Fruit fly (Drosophila melanogaster) whole organism, prepupa: Measurements from ENCODE around the gene mus101.

Source experiments
- Blimp-1 ChIP-seq: fragments of 200-800 bp; sonication (Bioruptor generic); optimal IDR thresholded peaks from 3 replicates; lab custom pipeline; 2017; ENCODE audit warnings: missing biosample characterization, missing genetic modification characterization, mild to moderate bottlenecking, moderate library complexity, missing genetic modification reagents
- CG10631 ChIP-seq: fragments of 200-800 bp; sonication (Bioruptor generic); optimal IDR thresholded peaks from 2 replicates; lab custom pipeline; 2016; ENCODE audit warnings: missing biosample characterization, missing genetic modification characterization
- CG10669 ChIP-seq: fragments of 200-800 bp; sonication (Bioruptor generic); optimal IDR thresholded peaks from 3 replicates; lab custom pipeline; 2018; ENCODE audit warnings: missing biosample characterization, mild to moderate bottlenecking, missing genetic modification characterization, moderate library complexity
- CG11294 ChIP-seq: fragments of 200-800 bp; sonication (Bioruptor generic); IDR thresholded peaks from 2 replicates; pipeline ENCODE4 v1.3.6; 2022; ENCODE audit warnings: missing biosample characterization, missing genetic modification characterization
- CG11762 ChIP-seq: fragments of 200-800 bp; sonication (Bioruptor generic); optimal IDR thresholded peaks from 3 replicates; lab custom pipeline; 2016; ENCODE audit warnings: missing biosample characterization, missing genetic modification characterization; ENCODE audit not compliant: insufficient read depth
- CG11902 ChIP-seq: fragments of 200-800 bp; sonication (Bioruptor generic); optimal IDR thresholded peaks from 3 replicates; lab custom pipeline; 2016; ENCODE audit warnings: missing biosample characterization, missing genetic modification characterization
- CG15336 ChIP-seq: fragments of 200-800 bp; sonication (Bioruptor generic); IDR thresholded peaks from 2 replicates; pipeline ENCODE4 v1.3.6; 2022; ENCODE audit warnings: missing biosample characterization, missing genetic modification characterization
- CG1621 ChIP-seq: fragments of 200-800 bp; sonication (Bioruptor generic); optimal IDR thresholded peaks from 3 replicates; lab custom pipeline; 2018; ENCODE audit warnings: missing biosample characterization, mild to moderate bottlenecking, missing genetic modification characterization
- CG16779 ChIP-seq: fragments of 200-800 bp; sonication (Bioruptor generic); optimal IDR thresholded peaks from 3 replicates; lab custom pipeline; 2017; ENCODE audit warnings: missing biosample characterization, mild to moderate bottlenecking, missing genetic modification characterization
- CG3032 ChIP-seq: fragments of 200-800 bp; optimal IDR thresholded peaks from 2 replicates; lab custom pipeline; 2019; ENCODE audit warnings: missing biosample characterization, mild to moderate bottlenecking, missing genetic modification characterization, moderate library complexity
- CG31627 ChIP-seq: fragments of 200-800 bp; sonication (Bioruptor generic); optimal IDR thresholded peaks from 3 replicates; lab custom pipeline; 2016; ENCODE audit warnings: missing biosample characterization, missing genetic modification characterization
- CG32006 ChIP-seq: fragments of 200-800 bp; sonication (Bioruptor generic); optimal IDR thresholded peaks from 3 replicates; lab custom pipeline; 2017; ENCODE audit warnings: missing biosample characterization, mild to moderate bottlenecking, missing genetic modification characterization
- CG34406 ChIP-seq: fragments of 200-800 bp; sonication (Bioruptor generic); optimal IDR thresholded peaks from 3 replicates; lab custom pipeline; 2016; ENCODE audit warnings: missing biosample characterization, missing genetic modification characterization
- CG3919 ChIP-seq: fragments of 200-800 bp; sonication (Bioruptor generic); optimal IDR thresholded peaks from 3 replicates; lab custom pipeline; 2016; ENCODE audit warnings: missing biosample characterization, missing genetic modification characterization
- CG4318 ChIP-seq: fragments of 200-800 bp; sonication (Bioruptor generic); optimal IDR thresholded peaks from 3 replicates; lab custom pipeline; 2017; ENCODE audit warnings: missing biosample characterization, mild to moderate bottlenecking, missing genetic modification characterization
- CG6163 ChIP-seq: fragments of 200-800 bp; sonication (Bioruptor generic); IDR thresholded peaks from 3 replicates; pipeline ENCODE4 v1.3.6; 2022; ENCODE audit warnings: missing biosample characterization, missing genetic modification characterization
- CG6276 ChIP-seq: fragments of 200-800 bp; sonication (Bioruptor generic); optimal IDR thresholded peaks from 2 replicates; lab custom pipeline; 2017; ENCODE audit warnings: missing biosample characterization, mild to moderate bottlenecking, missing genetic modification characterization
- CG6792 ChIP-seq: fragments of 200-800 bp; sonication (Bioruptor generic); optimal IDR thresholded peaks from 3 replicates; lab custom pipeline; 2016; ENCODE audit warnings: missing biosample characterization, missing genetic modification characterization
- CG6808 ChIP-seq: fragments of 200-800 bp; sonication (Bioruptor generic); optimal IDR thresholded peaks from 3 replicates; lab custom pipeline; 2017; ENCODE audit warnings: missing biosample characterization, missing genetic modification characterization, mild to moderate bottlenecking, moderate library complexity, missing genetic modification reagents
- CG6854 ChIP-seq: fragments of 200-800 bp; sonication (Bioruptor generic); optimal IDR thresholded peaks from 2 replicates; lab custom pipeline; 2017; ENCODE audit warnings: missing biosample characterization, mild to moderate bottlenecking, missing genetic modification characterization
- CG8119 ChIP-seq: fragments of 200-800 bp; sonication (Bioruptor generic); IDR thresholded peaks from 3 replicates; pipeline ENCODE4 v1.3.6; 2022; ENCODE audit warnings: missing biosample characterization, missing genetic modification characterization
- CG8632 ChIP-seq: fragments of 200-800 bp; sonication (Bioruptor generic); optimal IDR thresholded peaks from 3 replicates; lab custom pipeline; 2016; ENCODE audit warnings: missing biosample characterization, missing genetic modification characterization
- CG9139 ChIP-seq: fragments of 200-800 bp; sonication (Bioruptor generic); optimal IDR thresholded peaks from 3 replicates; lab custom pipeline; 2017; ENCODE audit warnings: missing biosample characterization, mild to moderate bottlenecking, missing genetic modification characterization
- Eip75B ChIP-seq: fragments of 200-800 bp; sonication (Bioruptor generic); optimal IDR thresholded peaks from 3 replicates; lab custom pipeline; 2016; ENCODE audit warnings: missing biosample characterization, missing genetic modification characterization
- Eip78C ChIP-seq: fragments of 200-800 bp; sonication (Bioruptor generic); peaks from one replicate; lab custom pipeline; 2016; ENCODE audit warnings: missing biosample characterization, missing genetic modification characterization
- Eip93F ChIP-seq: fragments of 200-800 bp; sonication (Bioruptor generic); optimal IDR thresholded peaks from 2 replicates; lab custom pipeline; 2016; ENCODE audit warnings: missing biosample characterization, mild to moderate bottlenecking, missing genetic modification characterization
- Ets21C ChIP-seq: fragments of 200-800 bp; sonication (Bioruptor generic); optimal IDR thresholded peaks from 3 replicates; lab custom pipeline; 2016; ENCODE audit warnings: missing biosample characterization, missing genetic modification characterization
- Ets96B ChIP-seq: fragments of 200-800 bp; optimal IDR thresholded peaks from 2 replicates; lab custom pipeline; 2019; ENCODE audit warnings: missing biosample characterization, mild to moderate bottlenecking, missing genetic modification characterization, moderate library complexity
- Hr38 ChIP-seq: sonication (Bioruptor generic); optimal IDR thresholded peaks from 2 replicates; lab custom pipeline; 2016; ENCODE audit warnings: missing biosample characterization, missing genetic modification characterization
- Hr39 ChIP-seq: fragments of 200-800 bp; sonication (Bioruptor generic); optimal IDR thresholded peaks from 2 replicates; lab custom pipeline; 2016; ENCODE audit warnings: missing biosample characterization, missing genetic modification characterization
- Hr4 ChIP-seq: fragments of 200-800 bp; sonication (Bioruptor generic); optimal IDR thresholded peaks from 3 replicates; lab custom pipeline; 2016; ENCODE audit warnings: missing biosample characterization, missing genetic modification characterization
- Lpt ChIP-seq: fragments of 200-800 bp; sonication (Bioruptor generic); optimal IDR thresholded peaks from 3 replicates; lab custom pipeline; 2016; ENCODE audit warnings: missing biosample characterization, missing genetic modification characterization
- Met ChIP-seq: fragments of 200-800 bp; sonication (Bioruptor generic); optimal IDR thresholded peaks from 3 replicates; lab custom pipeline; 2016; ENCODE audit warnings: missing biosample characterization, missing genetic modification characterization
- OdsH ChIP-seq: fragments of 200-800 bp; sonication (Bioruptor generic); optimal IDR thresholded peaks from 3 replicates; lab custom pipeline; 2016; ENCODE audit warnings: missing biosample characterization, missing genetic modification characterization
- Smox ChIP-seq: fragments of 200-800 bp; sonication (Bioruptor generic); optimal IDR thresholded peaks from 3 replicates; lab custom pipeline; 2016; ENCODE audit warnings: missing biosample characterization, missing genetic modification characterization
- Sox14 ChIP-seq: fragments of 200-800 bp; sonication (Bioruptor generic); optimal IDR thresholded peaks from 3 replicates; lab custom pipeline; 2016; ENCODE audit warnings: missing biosample characterization, missing genetic modification characterization
- acj6 ChIP-seq: fragments of 200-800 bp; sonication (Bioruptor generic); optimal IDR thresholded peaks from 3 replicates; lab custom pipeline; 2016; ENCODE audit warnings: missing biosample characterization, missing genetic modification characterization
- cyc ChIP-seq: fragments of 200-800 bp; sonication (Bioruptor generic); optimal IDR thresholded peaks from 3 replicates; lab custom pipeline; 2016; ENCODE audit warnings: missing biosample characterization, missing genetic modification characterization
- dac ChIP-seq: fragments of 200-800 bp; sonication (Bioruptor generic); optimal IDR thresholded peaks from 2 replicates; lab custom pipeline; 2017; ENCODE audit warnings: missing biosample characterization, mild to moderate bottlenecking, missing genetic modification characterization
- dsx ChIP-seq: fragments of 200-800 bp; optimal IDR thresholded peaks from 3 replicates; lab custom pipeline; 2019; ENCODE audit warnings: missing biosample characterization, mild to moderate bottlenecking, missing genetic modification characterization, moderate library complexity; ENCODE audit not compliant: poor library complexity, severe bottlenecking
- eg ChIP-seq: fragments of 200-800 bp; sonication (Bioruptor generic); IDR thresholded peaks from 3 replicates; pipeline ENCODE4 v1.3.6; 2022; ENCODE audit warnings: missing biosample characterization, missing genetic modification characterization
- esn ChIP-seq: fragments of 200-800 bp; sonication (Bioruptor generic); optimal IDR thresholded peaks from 2 replicates; lab custom pipeline; 2016; ENCODE audit warnings: missing biosample characterization, mild to moderate bottlenecking, missing genetic modification characterization, moderate library complexity
- fd59A ChIP-seq: fragments of 200-800 bp; sonication (Bioruptor generic); optimal IDR thresholded peaks from 2 replicates; lab custom pipeline; 2017; ENCODE audit warnings: missing biosample characterization, mild to moderate bottlenecking, missing genetic modification characterization, missing genetic modification reagents
- fd85E ChIP-seq: fragments of 200-800 bp; sonication (Bioruptor generic); optimal IDR thresholded peaks from 3 replicates; lab custom pipeline; 2016; ENCODE audit warnings: missing biosample characterization, missing genetic modification characterization
- fkh ChIP-seq: fragments of 200-800 bp; sonication (Bioruptor generic); optimal IDR thresholded peaks from 3 replicates; lab custom pipeline; 2017; ENCODE audit warnings: missing biosample characterization, mild to moderate bottlenecking, missing genetic modification characterization, moderate library complexity
- lz ChIP-seq: fragments of 200-800 bp; sonication (Bioruptor generic); optimal IDR thresholded peaks from 3 replicates; lab custom pipeline; 2016; ENCODE audit warnings: missing biosample characterization, missing genetic modification characterization
- net ChIP-seq: fragments of 200-800 bp; sonication (Bioruptor generic); optimal IDR thresholded peaks from 3 replicates; lab custom pipeline; 2016; ENCODE audit warnings: missing biosample characterization, missing genetic modification characterization
- spab ChIP-seq: fragments of 200-800 bp; sonication (Bioruptor generic); optimal IDR thresholded peaks from 2 replicates; lab custom pipeline; 2017; ENCODE audit warnings: missing biosample characterization, mild to moderate bottlenecking, missing genetic modification characterization, missing genetic modification reagents
- ss ChIP-seq, 2 experiments: fragments of 200-800 bp; sonication (Bioruptor generic); optimal IDR thresholded peaks; 2 replicates in 1 of 2; 3 replicates in 1 of 2; lab custom pipeline; 2017 to 2018; ENCODE audit warnings: mild to moderate bottlenecking in 2 of 2, missing biosample characterization in 2 of 2, missing genetic modification characterization in 2 of 2, moderate library complexity in 1 of 2
- svp ChIP-seq: fragments of 200-800 bp; sonication (Bioruptor generic); peaks from one replicate; lab custom pipeline; 2016; ENCODE audit warnings: missing biosample characterization, missing genetic modification characterization
- topi ChIP-seq: fragments of 200-800 bp; sonication (Bioruptor generic); optimal IDR thresholded peaks from 3 replicates; lab custom pipeline; 2016; ENCODE audit warnings: missing biosample characterization, missing genetic modification characterization
- vri ChIP-seq: fragments of 200-800 bp; sonication (Bioruptor generic); optimal IDR thresholded peaks from 3 replicates; lab custom pipeline; 2016; ENCODE audit warnings: missing biosample characterization, mild to moderate bottlenecking, missing genetic modification characterization

mus101 gene

dm6 chrX:13739411-13739888, 17.4 kb downstream of the mus101 start, which contains the start of gene CG11151:
TSS of gene CG11151 (plus strand) at chrX:13739744.
- peak; percentile 97 for TF ChIP-seq net (GFP tag; lab: Kevin White, UChicago)
- TF ChIP-seq CG11762: peak; percentile 96
- peak; percentile 97 for TF ChIP-seq Hr39 (GFP tag; lab: Kevin White, UChicago)
- TF ChIP-seq Eip93F (GFP tag; lab: Kevin White, UChicago): peak; percentile 94
- TF ChIP-seq CG6276: peak; percentile 98
- peak; percentile 91 for TF ChIP-seq CG11902 (GFP tag; lab: Kevin White, UChicago)
- TF ChIP-seq CG16779 (tag; lab: Kevin White, UChicago): peak; percentile 94
- TF ChIP-seq topi (GFP tag; lab: Kevin White, UChicago): peak; percentile 98
- TF ChIP-seq fd85E (GFP tag; lab: Kevin White, UChicago): peak; percentile 89
- TF ChIP-seq CG31627: peak; percentile 97
- TF ChIP-seq Met (GFP tag; lab: Kevin White, UChicago): peak; percentile 98
- TF ChIP-seq CG10631 (GFP tag; lab: Kevin White, UChicago): peak; percentile 96
- peak; percentile 95 to 96 for TF ChIP-seq ss (GFP tag; optimal IDR thresholded peaks at IDR 0.05; lab: Kevin White, UChicago)
- peak; percentile 77 for TF ChIP-seq fkh (GFP tag; lab: Kevin White, UChicago)
- peak; percentile 97 for TF ChIP-seq CG1621
- TF ChIP-seq Sox14 (GFP tag; lab: Kevin White, UChicago): peak; percentile 98
- TF ChIP-seq eg (GFP tag; lab: Robert Waterston, UW): peak; percentile 97
- TF ChIP-seq esn (GFP tag; lab: Kevin White, UChicago): peak; percentile 97
- TF ChIP-seq CG11294 (GFP tag; lab: Robert Waterston, UW): peak; percentile 94
- TF ChIP-seq Blimp-1 (GFP tag; lab: Kevin White, UChicago): peak; percentile 83
- peak; percentile 98 for TF ChIP-seq CG15336 (GFP tag; lab: Robert Waterston, UW)
- TF ChIP-seq Eip78C (GFP tag; lab: Kevin White, UChicago): peak; percentile 99
- peak; percentile 96 for TF ChIP-seq CG8632 (GFP tag; lab: Kevin White, UChicago)
- peak; percentile 95 for TF ChIP-seq cyc (GFP tag; lab: Kevin White, UChicago)
- TF ChIP-seq vri (GFP tag; lab: Kevin White, UChicago): peak; percentile 96
- TF ChIP-seq Hr4 (GFP tag; lab: Kevin White, UChicago): peak; percentile 96
- TF ChIP-seq CG4318 (GFP tag; lab: Kevin White, UChicago): peak; percentile 95
- peak; percentile 93 for TF ChIP-seq CG3032
- TF ChIP-seq OdsH (GFP tag; lab: Kevin White, UChicago): peak; percentile 97
- peak; percentile 97 for TF ChIP-seq CG10669 (GFP tag; lab: Kevin White, UChicago)
- TF ChIP-seq dsx (GFP tag; lab: Kevin White, UChicago): peak; percentile 95
- TF ChIP-seq CG8119 (GFP tag; lab: Robert Waterston, UW): peak; percentile 95
- TF ChIP-seq CG34406 (GFP tag; lab: Kevin White, UChicago): peak; percentile 96
- peak; percentile 98 for TF ChIP-seq svp (GFP tag; lab: Kevin White, UChicago)
- peak; percentile 97 for TF ChIP-seq CG32006 (GFP tag; lab: Kevin White, UChicago)
- peak; percentile 97 for TF ChIP-seq Ets96B
- TF ChIP-seq dac (GFP tag; lab: Kevin White, UChicago): peak; percentile 94
- peak; percentile 97 for TF ChIP-seq CG6163 (GFP tag; lab: Robert Waterston, UW)
- peak; percentile 90 for TF ChIP-seq CG6808
- TF ChIP-seq Ets21C (GFP tag; lab: Kevin White, UChicago): peak; percentile 97
- peak; percentile 98 for TF ChIP-seq Smox (GFP tag; lab: Kevin White, UChicago)
- peak; percentile 97 for TF ChIP-seq CG6792 (GFP tag; lab: Kevin White, UChicago)
- peak; percentile 91 for TF ChIP-seq spab (GFP tag; lab: Kevin White, UChicago)
- TF ChIP-seq fd59A (GFP tag; lab: Kevin White, UChicago): peak; percentile 94
- TF ChIP-seq CG9139 (GFP tag; lab: Kevin White, UChicago): peak; percentile 93
- TF ChIP-seq Lpt (GFP tag; lab: Kevin White, UChicago): peak; percentile 96
- TF ChIP-seq CG6854 (GFP tag; lab: Kevin White, UChicago): peak; percentile 94
- peak; percentile 97 for TF ChIP-seq lz (GFP tag; lab: Kevin White, UChicago)
- TF ChIP-seq acj6 (GFP tag; lab: Kevin White, UChicago): peak; percentile 96
- TF ChIP-seq Eip75B (GFP tag; lab: Kevin White, UChicago): peak; percentile 97
- TF ChIP-seq CG3919 (GFP tag; lab: Kevin White, UChicago): peak; percentile 95
- peak; percentile 75 for TF ChIP-seq Hr38
